Worm (Caenorhabditis elegans): ENCODE measurements around the gene Y56A3A.16.

Gene Y56A3A.16

DNA sequence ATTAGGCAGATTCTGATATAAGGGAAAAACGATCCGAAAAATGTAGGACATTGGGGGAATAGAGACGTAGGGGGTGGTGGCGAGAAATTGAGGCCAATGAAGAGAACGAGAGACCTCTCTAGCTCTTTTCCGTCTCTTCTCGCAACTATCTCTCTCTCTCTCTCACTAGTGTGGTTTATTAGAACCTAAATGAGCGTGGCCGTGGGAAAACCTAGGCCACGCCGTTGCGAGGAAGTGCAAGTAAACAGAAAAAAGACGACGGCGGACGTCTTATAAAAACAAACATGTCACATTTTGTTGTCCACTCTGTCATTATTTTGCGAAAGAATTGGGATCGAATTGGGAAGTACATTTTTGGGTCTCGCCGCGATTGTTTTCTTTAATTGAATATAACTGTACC is 44.1 kb downstream of the Y56A3A.16 start (continued):
- TF ChIP-seq nhr-48 (tag; optimal IDR thresholded peaks at IDR 0.05), result peak; percentile 25
- no peak for TF ChIP-seq Y75B8A.6 (GFP tag; IDR thresholded peaks at IDR 0.05)
- no peak for TF ChIP-seq F44E2.7 (GFP tag; IDR thresholded peaks at IDR 0.05)
- no peak for TF ChIP-seq lim-7 (GFP tag; IDR thresholded peaks at IDR 0.05)
- TF ChIP-seq ceh-44 (GFP tag; IDR thresholded peaks at IDR 0.05), result peak; percentile 79; the same call in 1 of the 2 replicates
- TF ChIP-seq nhr-41 (GFP tag; IDR thresholded peaks at IDR 0.05), result no peak
- TF ChIP-seq zag-1 (tag; optimal IDR thresholded peaks at IDR 0.05), result no peak
- TF ChIP-seq F26F4.8 (GFP tag; conservative IDR thresholded peaks at IDR 0.05), result no peak
- TF ChIP-seq set-16 (GFP tag; IDR thresholded peaks at IDR 0.05), result peak; percentile 21; the same call in 1 of the 2 replicates
- TF ChIP-seq madf-5 (GFP tag; IDR thresholded peaks at IDR 0.05), result no peak
- TF ChIP-seq nhr-111 (GFP tag; optimal IDR thresholded peaks at IDR 0.05), result no peak
- TF ChIP-seq skn-1 (tag; optimal IDR thresholded peaks at IDR 0.05), result no peak
- no peak for TF ChIP-seq ztf-11 (tag; optimal IDR thresholded peaks at IDR 0.05)
- peak; percentile 14 for TF ChIP-seq gei-8 (GFP tag; optimal IDR thresholded peaks at IDR 0.05)
- TF ChIP-seq sdz-12 (GFP tag; optimal IDR thresholded peaks at IDR 0.05), result no peak
- TF ChIP-seq Y48G9A.11 (GFP tag; IDR thresholded peaks at IDR 0.05), result no peak
- TF ChIP-seq mdl-1 (tag; optimal IDR thresholded peaks at IDR 0.05), result peak in 1 of 2 experiments; percentile 74
- peak; percentile 67 for TF ChIP-seq pha-4 (GFP tag; IDR thresholded peaks at IDR 0.05)
- TF ChIP-seq pha-4 (tag; optimal IDR thresholded peaks at IDR 0.05), result peak; percentile 96

DNA sequence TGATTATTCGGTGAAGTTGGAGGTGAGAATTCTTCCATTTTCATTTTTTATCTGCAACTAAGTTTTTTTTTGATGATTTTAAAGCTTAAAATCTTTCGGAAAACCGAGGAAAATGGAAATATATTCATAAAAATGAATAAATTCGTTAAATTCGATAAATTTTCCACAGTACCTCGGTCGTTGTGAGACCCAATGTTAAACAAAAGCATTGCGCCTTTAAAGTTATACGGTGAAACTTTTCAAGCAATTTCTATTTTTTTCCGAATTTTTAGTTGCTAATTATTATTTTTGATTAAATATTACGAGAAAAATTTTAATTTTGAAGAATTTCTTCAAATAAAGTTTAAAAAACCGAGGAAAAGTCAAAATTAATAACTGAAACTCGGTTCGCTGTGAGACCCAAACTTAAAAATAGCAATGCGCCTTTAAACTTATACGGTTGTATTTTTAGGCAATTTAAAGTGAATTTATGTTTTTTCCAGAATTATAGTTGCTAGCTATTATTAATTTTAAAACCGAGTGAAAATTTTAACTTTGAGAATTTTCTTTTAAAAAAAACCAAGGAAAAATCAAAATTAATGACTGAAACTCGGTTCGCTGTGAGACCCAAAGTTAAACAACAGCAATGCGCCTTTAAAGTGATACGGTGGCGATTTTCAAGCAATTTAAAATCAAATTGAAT is 44.7 kb downstream of the Y56A3A.16 start, which contains the start of gene taf-12:
Gene taf-12 (minus strand): TSS at position 51 of the 682 bp plus-strand sequence.
- peak; percentile 61 for TF ChIP-seq unc-130 (GFP tag; optimal IDR thresholded peaks at IDR 0.05)
- TF ChIP-seq lin-38 (GFP tag; IDR thresholded peaks at IDR 0.05), result 0 out of 2 replicates have a peak, but pooled peaks have one; percentile 25
- peak; percentile 92 for TF ChIP-seq F49E8.2 (tag; optimal IDR thresholded peaks at IDR 0.05; ENCODE audit: borderline replicate concordance)
- TF ChIP-seq snpc-4 (tag; optimal IDR thresholded peaks at IDR 0.05), result no peak
- no peak for TF ChIP-seq F10B5.3 (tag; optimal IDR thresholded peaks at IDR 0.05)
- no peak for TF ChIP-seq attf-4 (tag; optimal IDR thresholded peaks at IDR 0.05)

DNA sequence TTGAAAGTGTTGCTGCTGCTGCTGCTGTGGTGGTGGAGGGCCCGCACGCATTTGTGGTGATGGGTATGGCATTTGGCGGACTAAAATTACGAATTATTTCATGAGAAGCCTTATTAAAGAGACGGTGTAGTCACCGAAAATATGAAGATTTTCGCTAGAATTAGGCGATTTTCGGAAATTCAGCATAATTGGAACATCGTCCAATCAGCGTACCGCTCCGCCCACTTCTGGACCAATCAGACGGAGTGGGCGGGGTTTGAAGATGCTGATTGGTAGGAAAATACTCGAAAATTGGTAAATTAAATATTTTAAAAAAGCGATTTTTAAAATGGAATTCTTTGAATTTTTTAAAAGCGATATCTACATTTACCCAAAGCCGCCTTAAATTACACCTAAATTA is 48.0 kb downstream of the Y56A3A.16 start:
- TF ChIP-seq nhr-102 (tag; optimal IDR thresholded peaks at IDR 0.05) (no peak), lin-15B (tag; optimal IDR thresholded peaks at IDR 0.05) (no peak), php-3 (GFP tag; IDR thresholded peaks at IDR 0.05) (no peak), zfp-2 (tag; optimal IDR thresholded peaks at IDR 0.05) (no peak), gei-8 (GFP tag; optimal IDR thresholded peaks at IDR 0.05) (no peak), ZK337.2 (GFP tag; IDR thresholded peaks at IDR 0.05) (no peak), lim-7 (GFP tag; IDR thresholded peaks at IDR 0.05) (no peak), lin-39 (tag; optimal IDR thresholded peaks at IDR 0.05) (no peak), hif-1 (tag; optimal IDR thresholded peaks at IDR 0.05) (no peak), vab-7 (GFP tag; IDR thresholded peaks at IDR 0.05) (no peak), ctbp-1 (GFP tag; IDR thresholded peaks at IDR 0.05) (no peak), zfp-3 (GFP tag; conservative IDR thresholded peaks at IDR 0.05) (no peak), rbr-2 (tag; optimal IDR thresholded peaks at IDR 0.05) (no peak), pqm-1 (tag; optimal IDR thresholded peaks at IDR 0.05) (no peak)

DNA sequence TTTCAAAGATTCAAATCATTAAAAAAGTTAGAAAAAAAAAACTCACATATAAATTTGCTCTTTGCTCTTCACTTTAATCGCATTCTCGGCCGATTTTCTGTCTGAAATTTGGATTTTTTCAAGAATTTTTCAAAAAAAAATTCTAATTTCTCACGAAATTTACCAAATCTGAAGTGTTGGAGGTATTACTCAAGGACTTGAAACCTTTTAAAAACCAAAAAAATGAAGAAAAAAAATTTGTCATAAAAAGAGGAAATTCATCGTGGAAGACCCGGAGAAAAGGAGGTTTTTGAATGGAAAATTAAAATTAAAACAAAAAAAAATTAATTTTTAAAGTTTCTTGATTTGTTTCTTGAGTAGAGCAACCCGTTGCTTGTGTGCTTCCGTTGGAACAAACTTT is 52.0 kb downstream of the Y56A3A.16 start, which contains the start of gene Y56A3A.2:
Gene Y56A3A.2 (minus strand): TSS at position 101 of the 400 bp plus-strand sequence.
- TF ChIP-seq fkh-10 (GFP tag; optimal IDR thresholded peaks at IDR 0.05), result no peak
- TF ChIP-seq nhr-42 (GFP tag; IDR thresholded peaks at IDR 0.05), result no peak
- TF ChIP-seq unc-62 (GFP tag; optimal IDR thresholded peaks at IDR 0.05 in 1 of 2), result no peak
- TF ChIP-seq unc-62 (tag; optimal IDR thresholded peaks at IDR 0.05), result no peak
- no peak for TF ChIP-seq dpl-1 (GFP tag; optimal IDR thresholded peaks at IDR 0.05)
- TF ChIP-seq mes-2 (tag; optimal IDR thresholded peaks at IDR 0.05; ENCODE audit: poor library complexity, severe bottlenecking), result no peak
- TF ChIP-seq nhr-76 (tag; optimal IDR thresholded peaks at IDR 0.05), result no peak
- TF ChIP-seq rbr-2 (tag; optimal IDR thresholded peaks at IDR 0.05), result no peak
- no peak for TF ChIP-seq mxl-3 (GFP tag; optimal IDR thresholded peaks at IDR 0.05)
- no peak for TF ChIP-seq D1046.2 (GFP tag; IDR thresholded peaks at IDR 0.05)
- TF ChIP-seq zag-1 (tag; optimal IDR thresholded peaks at IDR 0.05), result no peak
- TF ChIP-seq aha-1 (tag), result no peak
- no peak for TF ChIP-seq nhr-111 (GFP tag; optimal IDR thresholded peaks at IDR 0.05)
- no peak for TF ChIP-seq snpc-1.2 (GFP tag; IDR thresholded peaks at IDR 0.05)

Measured in whole organism, L4 larva.